Worm (Caenorhabditis elegans): ENCODE results near the gene Y57G11C.1131.

- TF ChIP-seq F37D6.2 (tag; optimal IDR thresholded peaks at IDR 0.05): no peak
- no peak for TF ChIP-seq D1046.2 (GFP tag; IDR thresholded peaks at IDR 0.05)
- TF ChIP-seq nhr-10 (tag; optimal IDR thresholded peaks at IDR 0.05): no peak
- no peak for TF ChIP-seq dmd-9 (GFP tag; IDR thresholded peaks at IDR 0.05)
- no peak for TF ChIP-seq madf-9 (GFP tag; conservative IDR thresholded peaks at IDR 0.05)
- no peak for TF ChIP-seq unc-62 (GFP tag; optimal IDR thresholded peaks at IDR 0.05 in 1 of 2)
- no peak for TF ChIP-seq unc-62 (tag; optimal IDR thresholded peaks at IDR 0.05)
- no peak for TF ChIP-seq nhr-76 (tag; optimal IDR thresholded peaks at IDR 0.05)
Observed at ce11 chrIV:14883812-14884211, 49.0 kb upstream of the Y57G11C.1131 start.

Data from whole organism, L4 larva.